Worm (Caenorhabditis elegans) whole organism, L4 larva: ENCODE data around the gene T03F6.4.

ENCODE experiments used
- D1046.2 ChIP-seq: fragments of 200-800 bp; sonication (Bioruptor generic); IDR thresholded peaks from 2 replicates; pipeline ENCODE4 v1.3.6; 2022; ENCODE audit warnings: missing genetic modification characterization, missing compliant biosample characterization
- T20F7.1 ChIP-seq: fragments of 200-800 bp; sonication (Bioruptor generic); optimal IDR thresholded peaks from 2 replicates; lab custom pipeline; 2018; ENCODE audit warnings: mild to moderate bottlenecking, missing genetic modification characterization, missing compliant biosample characterization
- T26A8.4 ChIP-seq: fragments of 200-800 bp; sonication (Bioruptor generic); IDR thresholded peaks from 2 replicates; pipeline ENCODE4 v1.3.6; 2022; ENCODE audit warnings: missing genetic modification characterization, missing compliant biosample characterization
- Y48G9A.11 ChIP-seq: fragments of 200-800 bp; sonication (Bioruptor generic); IDR thresholded peaks from 2 replicates; pipeline ENCODE4 v1.3.6; 2022; ENCODE audit warnings: missing genetic modification reagents, missing genetic modification characterization, missing compliant biosample characterization
- Y75B8A.6 ChIP-seq: fragments of 200-800 bp; sonication (Bioruptor generic); IDR thresholded peaks from 2 replicates; pipeline ENCODE4 v1.3.6; 2022; ENCODE audit warnings: missing genetic modification reagents, missing genetic modification characterization, missing compliant biosample characterization
- ZK337.2 ChIP-seq: fragments of 200-800 bp; sonication (Bioruptor generic); IDR thresholded peaks from 2 replicates; pipeline ENCODE4 v1.3.6; 2022; ENCODE audit warnings: missing genetic modification reagents, missing genetic modification characterization, missing compliant biosample characterization
- ceh-32 ChIP-seq: sonication (generic microtip); optimal IDR thresholded peaks from 2 replicates; lab custom pipeline; 2016; ENCODE audit warnings: mild to moderate bottlenecking, missing genetic modification characterization, missing compliant biosample characterization; ENCODE audit not compliant: poor library complexity
- ces-1 ChIP-seq: fragments of 150-350 bp; sonication (generic microtip); optimal IDR thresholded peaks from 4 replicates; lab custom pipeline; 2014; ENCODE audit warnings: missing biosample characterization, missing genetic modification reagents, missing genetic modification characterization
- cey-2 ChIP-seq: sonication (generic microtip); optimal IDR thresholded peaks from 3 replicates; lab custom pipeline; 2017; ENCODE audit warnings: missing genetic modification characterization, mild to moderate bottlenecking, missing compliant biosample characterization, antibody characterized with exemption, borderline replicate concordance; ENCODE audit not compliant: insufficient read depth
- daf-12 ChIP-seq: fragments of 150-350 bp; optimal IDR thresholded peaks from 2 replicates; lab custom pipeline; 2014; ENCODE audit warnings: missing biosample characterization, missing genetic modification reagents, missing genetic modification characterization
- daf-19 ChIP-seq: fragments of 200-800 bp; sonication (Bioruptor generic); conservative IDR thresholded peaks from 2 replicates; pipeline ENCODE4 v1.3.6; 2022; ENCODE audit warnings: missing genetic modification characterization, missing compliant biosample characterization
- dmd-6 ChIP-seq: fragments of 200-800 bp; sonication (Bioruptor generic); IDR thresholded peaks from 2 replicates; pipeline ENCODE4 v1.3.6; 2022; ENCODE audit warnings: missing genetic modification reagents, missing genetic modification characterization, missing compliant biosample characterization
- dve-1 ChIP-seq: sonication (generic microtip); optimal IDR thresholded peaks from 2 replicates; lab custom pipeline; 2017; ENCODE audit warnings: antibody characterized with exemption, mild to moderate bottlenecking, missing genetic modification characterization, missing compliant biosample characterization; ENCODE audit not compliant: insufficient read depth
- fos-1 ChIP-seq: fragments of 150-350 bp; optimal IDR thresholded peaks from 2 replicates; lab custom pipeline; 2014; ENCODE audit warnings: missing biosample characterization, missing genetic modification characterization
- gei-8 ChIP-seq: fragments of 200-800 bp; sonication (Bioruptor generic); optimal IDR thresholded peaks from 2 replicates; lab custom pipeline; 2018; ENCODE audit warnings: mild to moderate bottlenecking, missing genetic modification characterization, missing compliant biosample characterization
- hlh-11 ChIP-seq: fragments of 200-800 bp; sonication (Bioruptor generic); optimal IDR thresholded peaks from 2 replicates; lab custom pipeline; 2018; ENCODE audit warnings: mild to moderate bottlenecking, missing genetic modification characterization, missing compliant biosample characterization
- hlh-30 ChIP-seq: sonication (generic microtip); optimal IDR thresholded peaks from 2 replicates; lab custom pipeline; 2017; ENCODE audit warnings: antibody characterized with exemption, mild to moderate bottlenecking, missing genetic modification characterization, missing compliant biosample characterization; ENCODE audit not compliant: insufficient read depth
- hmg-1.1 ChIP-seq: fragments of 200-800 bp; sonication (Bioruptor generic); IDR thresholded peaks from 2 replicates; pipeline ENCODE4 v1.3.6; 2022; ENCODE audit warnings: missing genetic modification reagents, missing genetic modification characterization, missing compliant biosample characterization
- jun-1 ChIP-seq: fragments of 150-350 bp; optimal IDR thresholded peaks from 2 replicates; lab custom pipeline; 2014; ENCODE audit warnings: missing biosample characterization, missing genetic modification reagents, missing genetic modification characterization
- lir-3 ChIP-seq: sonication (generic microtip); optimal IDR thresholded peaks from 2 replicates; lab custom pipeline; 2016; ENCODE audit warnings: mild to moderate bottlenecking, missing genetic modification characterization, missing compliant biosample characterization
- mxl-2 ChIP-seq: fragments of 200-800 bp; sonication (Bioruptor generic); conservative IDR thresholded peaks from 2 replicates; pipeline ENCODE4 v1.3.6; 2022; ENCODE audit warnings: missing genetic modification reagents, missing genetic modification characterization, missing compliant biosample characterization
- mxl-3 ChIP-seq: fragments of 200-800 bp; sonication (Bioruptor generic); optimal IDR thresholded peaks from 2 replicates; lab custom pipeline; 2018; ENCODE audit warnings: mild to moderate bottlenecking, missing genetic modification characterization, missing compliant biosample characterization
- nhr-10 ChIP-seq: fragments of 150-350 bp; optimal IDR thresholded peaks from 2 replicates; lab custom pipeline; 2014; ENCODE audit warnings: missing biosample characterization, missing genetic modification characterization
- nhr-28 ChIP-seq: fragments of 150-350 bp; optimal IDR thresholded peaks from 2 replicates; lab custom pipeline; 2014; ENCODE audit warnings: missing biosample characterization, missing genetic modification characterization
- nhr-42 ChIP-seq: fragments of 200-800 bp; sonication (Bioruptor generic); IDR thresholded peaks from 2 replicates; pipeline ENCODE4 v1.3.6; 2022; ENCODE audit warnings: missing genetic modification characterization, missing compliant biosample characterization
- nhr-77 ChIP-seq: fragments of 150-350 bp; optimal IDR thresholded peaks from 2 replicates; lab custom pipeline; 2014; ENCODE audit warnings: missing biosample characterization, missing genetic modification characterization
- pha-4 ChIP-seq, 2 experiments: fragments of 150-350 bp in 1 of 2; fragments of 200-800 bp in 1 of 2; sonication (Bioruptor generic) in 1 of 2; IDR thresholded peaks in 1 of 2; optimal IDR thresholded peaks in 1 of 2; 2 replicates each; pipeline versions ENCODE4 v1.3.6 to Lab custom; 2014 to 2022; ENCODE audit warnings: missing genetic modification characterization in 2 of 2, missing genetic modification reagents in 2 of 2, missing biosample characterization in 1 of 2, missing compliant biosample characterization in 1 of 2
- pqm-1 ChIP-seq: sonication (generic microtip); optimal IDR thresholded peaks from 2 replicates; lab custom pipeline; 2017; ENCODE audit warnings: missing biosample characterization, missing genetic modification characterization
- skn-1 ChIP-seq: fragments of 150-350 bp; optimal IDR thresholded peaks from 2 replicates; lab custom pipeline; 2014; ENCODE audit warnings: missing biosample characterization, missing genetic modification characterization
- snpc-1.2 ChIP-seq: fragments of 200-800 bp; sonication (Bioruptor generic); IDR thresholded peaks from 2 replicates; pipeline ENCODE4 v1.3.6; 2022; ENCODE audit warnings: missing genetic modification reagents, missing genetic modification characterization, missing compliant biosample characterization
- snpc-4 ChIP-seq: fragments of 150-350 bp; optimal IDR thresholded peaks from 2 replicates; lab custom pipeline; 2014; ENCODE audit warnings: missing biosample characterization, missing genetic modification characterization

The T03F6.4 gene

DNA sequence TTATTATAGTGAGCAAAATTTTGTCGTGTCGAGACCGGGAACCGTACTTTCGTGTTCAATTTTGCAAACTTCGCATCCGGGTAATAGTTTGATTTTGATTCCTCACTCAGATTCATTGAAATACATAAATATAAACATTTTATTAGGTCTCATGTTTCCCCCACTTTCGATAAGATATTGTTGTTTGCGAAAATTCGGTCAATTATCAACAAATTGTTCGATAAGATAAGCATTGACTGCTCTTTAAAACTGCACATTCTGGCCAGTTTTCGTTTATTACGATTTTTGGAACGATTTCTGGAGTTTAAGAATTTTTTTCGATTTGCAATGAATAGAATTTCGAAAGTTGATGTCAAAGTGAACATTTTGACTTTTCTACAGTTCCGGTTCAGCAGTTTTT, 2.7 kb downstream of the T03F6.4 start (continued):
- TF ChIP-seq T20F7.1 (GFP tag; lab: Kevin White, UChicago) (no peak), dve-1 (tag; lab: Kevin White, UChicago) (peak; percentile 47), skn-1 (tag; lab: Kevin White, UChicago) (no peak), ZK337.2 (GFP tag; lab: Robert Waterston, UW) (no peak), pha-4 (GFP tag; IDR thresholded peaks at IDR 0.05; lab: Robert Waterston, UW) (no peak), pha-4 (tag; optimal IDR thresholded peaks at IDR 0.05; lab: Kevin White, UChicago) (no peak), ces-1 (GFP tag; lab: Kevin White, UChicago) (no peak), lir-3 (tag; lab: Kevin White, UChicago) (no peak), dmd-6 (GFP tag; lab: Robert Waterston, UW) (peak; percentile 23; the same call in 1 of the 2 replicates), Y48G9A.11 (no peak), nhr-10 (tag; lab: Kevin White, UChicago) (no peak), Y75B8A.6 (GFP tag; lab: Robert Waterston, UW) (no peak), daf-12 (tag; lab: Kevin White, UChicago) (no peak), ceh-32 (tag; lab: Kevin White, UChicago) (no peak), nhr-28 (tag; lab: Kevin White, UChicago) (peak; percentile 31)

DNA sequence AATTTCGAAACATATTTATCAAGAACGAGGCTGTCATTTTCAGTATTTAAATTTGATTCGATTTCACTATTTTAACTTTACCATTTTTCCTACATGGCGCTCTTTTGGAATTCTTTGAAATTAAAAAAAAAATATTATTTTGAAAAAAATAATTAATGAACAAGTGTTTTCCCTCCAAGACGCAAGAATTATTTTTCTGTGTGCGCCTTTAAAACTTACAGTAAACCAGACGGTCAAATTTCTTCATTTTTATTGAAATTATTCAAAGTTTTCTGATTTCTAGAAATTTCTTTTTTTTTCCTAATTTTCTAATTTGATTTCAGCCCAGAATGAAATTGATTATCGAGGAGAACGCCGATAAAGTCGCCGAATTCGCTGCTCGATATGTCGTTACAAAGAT, 3.1 kb downstream of the T03F6.4 start, which contains the start of gene T03F6.3:
T03F6.3 (plus strand) TSS at position 318 of the 400 bp plus-strand sequence.
- TF ChIP-seq nhr-42 (no peak), fos-1 (tag; lab: Kevin White, UChicago) (no peak), Y48G9A.11 (no peak), T26A8.4 (GFP tag; lab: Robert Waterston, UW) (no peak), cey-2 (tag; lab: Kevin White, UChicago) (no peak)

DNA sequence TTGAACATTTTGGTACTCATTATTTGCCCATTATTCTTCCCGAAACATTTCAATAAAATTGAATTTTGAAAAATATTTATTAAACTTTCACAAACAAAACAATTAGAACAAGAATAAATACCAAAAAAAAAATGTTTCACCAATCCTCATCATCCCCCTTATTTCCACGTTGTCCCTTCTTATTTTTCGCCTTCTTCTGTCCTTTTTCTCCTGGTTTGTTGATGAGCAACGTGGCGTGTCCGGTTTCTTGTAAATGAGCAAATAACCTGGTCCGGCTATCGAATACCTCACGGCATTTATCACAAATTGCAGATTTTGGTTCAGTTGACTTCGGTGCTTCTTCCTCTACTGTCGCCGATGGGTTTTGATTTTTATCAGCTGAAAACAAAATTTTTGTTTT, 4.8 kb downstream of the T03F6.4 start:
- TF ChIP-seq daf-19 (GFP tag; lab: Robert Waterston, UW) (no peak), ces-1 (GFP tag; lab: Kevin White, UChicago) (no peak), D1046.2 (GFP tag; lab: Robert Waterston, UW) (no peak), hmg-1.1 (GFP tag; lab: Robert Waterston, UW) (no peak), hlh-30 (tag; lab: Kevin White, UChicago) (no peak), jun-1 (tag; lab: Kevin White, UChicago) (no peak), nhr-77 (tag; lab: Kevin White, UChicago) (no peak), hlh-11 (tag; lab: Kevin White, UChicago) (no peak), snpc-4 (tag; lab: Kevin White, UChicago) (no peak), snpc-1.2 (GFP tag; lab: Robert Waterston, UW) (no peak)

- TF ChIP-seq mxl-2 (GFP tag; lab: Robert Waterston, UW) (no peak), pqm-1 (tag; lab: Kevin White, UChicago) (no peak)
Measured at ce11 chrIII:13393239-13393638, 7.3 kb downstream of the T03F6.4 start, which contains the start of gene dnj-17. Gene dnj-17 (minus strand): TSS chrIII:13393339.

ce11 chrIII:13393647-13394046, 7.7 kb downstream of the T03F6.4 start, which contains the start of gene qdpr-1:
Gene qdpr-1 (plus strand): TSS chrIII:13393910.
- TF ChIP-seq hlh-30 (tag; lab: Kevin White, UChicago) (no peak), mxl-3 (GFP tag; lab: Kevin White, UChicago) (peak; percentile 43), gei-8 (GFP tag; lab: Kevin White, UChicago) (no peak)
